Fruit fly (Drosophila melanogaster) whole organism, embryonic: ENCODE measurements around the gene rgn.

Experiments
- Abd-B ChIP-seq: fragments of 200-800 bp; sonication (Bioruptor generic); optimal IDR thresholded peaks from 2 replicates; lab custom pipeline; 2018; ENCODE audit warnings: missing biosample characterization, mild to moderate bottlenecking, missing genetic modification characterization, moderate library complexity
- Bgb ChIP-seq: fragments of 200-800 bp; sonication (Bioruptor generic); IDR thresholded peaks from 2 replicates; pipeline ENCODE4 v1.3.6; 2022; ENCODE audit warnings: missing biosample characterization, missing genetic modification characterization; ENCODE audit not compliant: partially characterized antibody
- CG10565 ChIP-seq: fragments of 200-800 bp; sonication (Bioruptor generic); optimal IDR thresholded peaks from 3 replicates; lab custom pipeline; 2016; ENCODE audit warnings: missing biosample characterization, mild to moderate bottlenecking, missing genetic modification characterization
- CG11504 ChIP-seq: fragments of 200-800 bp; sonication (Bioruptor generic); optimal IDR thresholded peaks from 3 replicates; lab custom pipeline; 2019; ENCODE audit warnings: missing biosample characterization, mild to moderate bottlenecking, missing genetic modification characterization, moderate library complexity
- CG12236 ChIP-seq: fragments of 200-800 bp; sonication (Bioruptor generic); optimal IDR thresholded peaks from 2 replicates; lab custom pipeline; 2016; ENCODE audit warnings: missing biosample characterization, missing genetic modification characterization
- CG1233 ChIP-seq: fragments of 200-800 bp; sonication (Bioruptor generic); optimal IDR thresholded peaks from 4 replicates; lab custom pipeline; 2018; ENCODE audit warnings: missing biosample characterization, mild to moderate bottlenecking, missing genetic modification characterization
- CG17568 ChIP-seq: fragments of 200-800 bp; sonication (Bioruptor generic); optimal IDR thresholded peaks from 2 replicates; lab custom pipeline; 2018; ENCODE audit warnings: missing biosample characterization, mild to moderate bottlenecking, missing genetic modification characterization, moderate library complexity
- CG18476 ChIP-seq: fragments of 200-800 bp; sonication (Bioruptor generic); optimal IDR thresholded peaks from 2 replicates; lab custom pipeline; 2016; ENCODE audit warnings: missing biosample characterization, mild to moderate bottlenecking, missing genetic modification characterization
- CG18619 ChIP-seq: fragments of 200-800 bp; sonication (Bioruptor generic); optimal IDR thresholded peaks from 3 replicates; lab custom pipeline; 2017; ENCODE audit warnings: missing biosample characterization, mild to moderate bottlenecking, missing genetic modification characterization
- CG2875 ChIP-seq: fragments of 200-800 bp; sonication (Bioruptor generic); optimal IDR thresholded peaks from 2 replicates; lab custom pipeline; 2017; ENCODE audit warnings: missing biosample characterization, mild to moderate bottlenecking, missing genetic modification characterization, missing genetic modification reagents
- CG31441 ChIP-seq: fragments of 200-800 bp; sonication (Bioruptor generic); IDR thresholded peaks from 2 replicates; pipeline ENCODE4 v1.3.6; 2022; ENCODE audit warnings: missing biosample characterization, missing genetic modification characterization
- CG32532 ChIP-seq: fragments of 200-800 bp; sonication (Bioruptor generic); IDR thresholded peaks from 2 replicates; pipeline ENCODE4 v1.3.6; 2022; ENCODE audit warnings: missing biosample characterization, missing genetic modification characterization
- CG34422 ChIP-seq: fragments of 200-800 bp; sonication (Bioruptor generic); IDR thresholded peaks from 3 replicates; pipeline ENCODE4 v1.3.6; 2022; ENCODE audit warnings: missing biosample characterization, missing genetic modification characterization
- CG5245 ChIP-seq: fragments of 200-800 bp; sonication (Bioruptor generic); optimal IDR thresholded peaks from 3 replicates; lab custom pipeline; 2016; ENCODE audit warnings: missing biosample characterization, missing genetic modification characterization
- CG6683 ChIP-seq: fragments of 200-800 bp; sonication (Bioruptor generic); optimal IDR thresholded peaks from 2 replicates; lab custom pipeline; 2017; ENCODE audit warnings: missing biosample characterization, mild to moderate bottlenecking, missing genetic modification characterization, missing genetic modification reagents
- CG7357 ChIP-seq: fragments of 200-800 bp; sonication (Bioruptor generic); IDR thresholded peaks from 3 replicates; pipeline ENCODE4 v1.3.6; 2022; ENCODE audit warnings: missing biosample characterization, missing genetic modification characterization
- CrebB ChIP-seq: fragments of 200-800 bp; sonication (Bioruptor generic); optimal IDR thresholded peaks from 3 replicates; lab custom pipeline; 2018; ENCODE audit warnings: missing biosample characterization, mild to moderate bottlenecking, missing genetic modification characterization
- D19A ChIP-seq: fragments of 200-800 bp; optimal IDR thresholded peaks from 3 replicates; lab custom pipeline; 2019; ENCODE audit warnings: missing biosample characterization, mild to moderate bottlenecking, missing genetic modification characterization, moderate library complexity
- Deaf1 ChIP-seq: fragments of 200-800 bp; optimal IDR thresholded peaks from 3 replicates; lab custom pipeline; 2019; ENCODE audit warnings: missing biosample characterization, mild to moderate bottlenecking, missing genetic modification characterization, moderate library complexity
- ERR ChIP-seq: fragments of 200-800 bp; sonication (Bioruptor generic); optimal IDR thresholded peaks from 2 replicates; lab custom pipeline; 2016; ENCODE audit warnings: missing biosample characterization, missing genetic modification characterization
- Eip74EF ChIP-seq, 2 experiments: fragments of 200-800 bp in 1 of 2; fragments of >200 bp in 1 of 2; sonication (Bioruptor generic) in 1 of 2; optimal IDR thresholded peaks; 2 replicates each; lab custom pipeline; 2017 to 2019; ENCODE audit warnings: missing biosample characterization in 2 of 2, missing genetic modification characterization in 2 of 2, mild to moderate bottlenecking in 1 of 2, moderate library complexity in 1 of 2
- Max ChIP-seq: fragments of 200-800 bp; sonication (Bioruptor generic); optimal IDR thresholded peaks from 2 replicates; lab custom pipeline; 2016; ENCODE audit warnings: missing biosample characterization, mild to moderate bottlenecking, missing genetic modification characterization
- NfI ChIP-seq: fragments of 200-800 bp; sonication (Bioruptor generic); optimal IDR thresholded peaks from 3 replicates; lab custom pipeline; 2018; ENCODE audit warnings: missing biosample characterization, mild to moderate bottlenecking, missing genetic modification characterization, moderate library complexity
- Opbp ChIP-seq: fragments of 200-800 bp; sonication (Bioruptor generic); IDR thresholded peaks from 3 replicates; pipeline ENCODE4 v1.3.6; 2022; ENCODE audit warnings: missing biosample characterization, missing genetic modification characterization; ENCODE audit not compliant: partially characterized antibody
- PHDP ChIP-seq: fragments of 200-800 bp; sonication (Bioruptor generic); optimal IDR thresholded peaks from 3 replicates; lab custom pipeline; 2018; ENCODE audit warnings: missing biosample characterization, mild to moderate bottlenecking, missing genetic modification characterization, moderate library complexity
- Pdp1 ChIP-seq, 2 experiments: fragments of 200-800 bp; sonication (Bioruptor generic); optimal IDR thresholded peaks; 3 replicates each; lab custom pipeline; 2016; ENCODE audit warnings: missing biosample characterization in 2 of 2, missing genetic modification characterization in 2 of 2, mild to moderate bottlenecking in 1 of 2, moderate library complexity in 1 of 2
- Rx ChIP-seq: fragments of 200-800 bp; sonication (Bioruptor generic); IDR thresholded peaks from 2 replicates; pipeline ENCODE4 v1.3.6; 2022; ENCODE audit warnings: missing biosample characterization, missing genetic modification characterization
- Scr ChIP-seq: fragments of 200-800 bp; sonication (Bioruptor generic); IDR thresholded peaks from 2 replicates; pipeline ENCODE4 v1.3.6; 2022; ENCODE audit warnings: missing biosample characterization, missing genetic modification characterization; ENCODE audit not compliant: partially characterized antibody
- Sox102F ChIP-seq: fragments of 200-800 bp; sonication (Bioruptor generic); optimal IDR thresholded peaks from 2 replicates; lab custom pipeline; 2018; ENCODE audit warnings: missing biosample characterization, mild to moderate bottlenecking, missing genetic modification characterization, moderate library complexity
- Trl ChIP-seq, 3 experiments: fragments of >200 bp in 2 of 3; fragments of 200-800 bp in 1 of 3; sonication (Bioruptor generic) in 1 of 3; optimal IDR thresholded peaks; 2 replicates in 1 of 3; 3 replicates in 2 of 3; lab custom pipeline; 2016 to 2017; ENCODE audit warnings: missing biosample characterization in 1 of 3, missing genetic modification characterization in 1 of 3
- chinmo ChIP-seq: fragments of 200-800 bp; sonication (Bioruptor generic); IDR thresholded peaks from 4 replicates; pipeline ENCODE4 v1.3.6; 2022; ENCODE audit warnings: missing biosample characterization, missing genetic modification characterization; ENCODE audit not compliant: partially characterized antibody
- dmrt99B ChIP-seq: fragments of 200-800 bp; sonication (Bioruptor generic); optimal IDR thresholded peaks from 2 replicates; lab custom pipeline; 2018; ENCODE audit warnings: missing biosample characterization, mild to moderate bottlenecking, missing genetic modification characterization, moderate library complexity
- ems ChIP-seq: fragments of 200-800 bp; sonication (Bioruptor generic); optimal IDR thresholded peaks from 3 replicates; lab custom pipeline; 2016; ENCODE audit warnings: missing biosample characterization, missing genetic modification characterization
- exex ChIP-seq: fragments of 200-800 bp; sonication (Bioruptor generic); optimal IDR thresholded peaks from 4 replicates; lab custom pipeline; 2018; ENCODE audit warnings: missing biosample characterization, mild to moderate bottlenecking, missing genetic modification characterization, moderate library complexity
- fd102C ChIP-seq: fragments of 200-800 bp; sonication (Bioruptor generic); optimal IDR thresholded peaks from 2 replicates; lab custom pipeline; 2018; ENCODE audit warnings: missing biosample characterization, mild to moderate bottlenecking, missing genetic modification characterization, moderate library complexity
- fd96Cb ChIP-seq: fragments of 200-800 bp; sonication (Bioruptor generic); optimal IDR thresholded peaks from 2 replicates; lab custom pipeline; 2018; ENCODE audit warnings: missing biosample characterization, mild to moderate bottlenecking, missing genetic modification characterization, moderate library complexity
- fru ChIP-seq: fragments of >200 bp; optimal IDR thresholded peaks from 2 replicates; lab custom pipeline; 2017
- gt ChIP-seq: fragments of 200-800 bp; sonication (Bioruptor generic); IDR thresholded peaks from 2 replicates; pipeline ENCODE4 v1.3.6; 2022; ENCODE audit warnings: missing biosample characterization, missing genetic modification characterization
- ken ChIP-seq: fragments of 200-800 bp; sonication (Bioruptor generic); IDR thresholded peaks from 3 replicates; pipeline ENCODE4 v1.3.6; 2022; ENCODE audit warnings: missing biosample characterization, missing genetic modification characterization
- lab ChIP-seq: fragments of 200-800 bp; sonication (Bioruptor generic); optimal IDR thresholded peaks from 3 replicates; lab custom pipeline; 2017; ENCODE audit warnings: missing biosample characterization, missing genetic modification characterization, mild to moderate bottlenecking, moderate library complexity, missing genetic modification reagents
- sd ChIP-seq: fragments of 200-800 bp; sonication (Bioruptor generic); optimal IDR thresholded peaks from 3 replicates; lab custom pipeline; 2018; ENCODE audit warnings: missing biosample characterization, mild to moderate bottlenecking, missing genetic modification characterization, moderate library complexity
- sens ChIP-seq: fragments of 200-800 bp; sonication (Bioruptor generic); peaks from one replicate; lab custom pipeline; 2016; ENCODE audit warnings: missing biosample characterization, missing genetic modification characterization
- sug ChIP-seq: fragments of 200-800 bp; optimal IDR thresholded peaks from 2 replicates; lab custom pipeline; 2019; ENCODE audit warnings: missing biosample characterization, mild to moderate bottlenecking, missing genetic modification characterization, moderate library complexity
- tgo ChIP-seq: fragments of 200-800 bp; sonication (Bioruptor generic); IDR thresholded peaks from 3 replicates; pipeline ENCODE4 v1.3.6; 2022; ENCODE audit warnings: missing biosample characterization, missing genetic modification characterization
- tll ChIP-seq, 2 experiments: fragments of 200-800 bp in 1 of 2; fragments of >200 bp in 1 of 2; sonication (Bioruptor generic) in 1 of 2; optimal IDR thresholded peaks; 2 replicates each; lab custom pipeline; 2017 to 2019; ENCODE audit warnings: missing biosample characterization in 2 of 2, missing genetic modification characterization in 2 of 2, mild to moderate bottlenecking in 1 of 2, moderate library complexity in 1 of 2
- z ChIP-seq: fragments of 200-800 bp; sonication (Bioruptor generic); IDR thresholded peaks from 3 replicates; pipeline ENCODE4 v1.3.6; 2022; ENCODE audit warnings: missing biosample characterization, missing genetic modification characterization

rgn gene

DNA sequence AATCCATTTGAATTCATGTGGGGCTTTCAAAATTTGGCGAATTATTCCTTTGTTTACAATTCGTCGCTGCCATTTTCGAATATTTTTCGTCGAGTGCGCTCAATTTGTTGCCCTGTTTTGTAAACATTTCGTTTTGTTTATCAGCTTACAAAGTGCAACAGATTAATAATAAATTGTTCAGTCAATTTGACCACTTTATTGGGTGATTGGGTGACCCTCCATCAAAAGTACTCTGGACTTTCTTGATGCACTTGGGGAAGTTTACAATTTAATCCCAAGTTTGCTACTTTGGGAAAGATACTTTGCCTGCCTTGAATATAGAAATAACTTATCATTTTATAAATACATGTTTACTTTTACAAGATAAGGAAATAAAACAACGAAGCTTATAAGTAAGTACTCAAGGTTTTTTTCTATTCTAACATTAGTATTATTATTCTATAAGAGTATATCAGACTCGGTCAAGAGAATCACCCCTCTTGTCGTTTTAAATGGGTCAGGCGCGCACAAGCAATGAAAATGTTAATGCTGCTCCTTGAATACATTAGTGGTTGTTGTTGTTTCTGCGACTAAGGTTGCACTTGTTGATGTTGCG lies 1.6 kb upstream of the rgn start:
- TF ChIP-seq CG12236 (GFP tag; lab: Kevin White, UChicago) (no peak), sens (GFP tag; lab: Kevin White, UChicago) (peak; percentile 25), D19A (tag; lab: Kevin White, UChicago) (peak; percentile 86), tll (GFP tag; optimal IDR thresholded peaks at IDR 0.05; lab: Kevin White, UChicago) (no peak), dmrt99B (peak; percentile 8), Abd-B (GFP tag; lab: Kevin White, UChicago) (no peak)
- TF ChIP-seq, all 482 proteins: peak for 3

- no peak for TF ChIP-seq Max (GFP tag; lab: Kevin White, UChicago)
- peak; percentile 95 for TF ChIP-seq CG11504
- peak in 1 of 2 experiments; percentile 38 for TF ChIP-seq Trl (optimal IDR thresholded peaks at IDR 0.05; lab: Kevin White, UChicago)
- TF ChIP-seq Trl (GFP tag; optimal IDR thresholded peaks at IDR 0.05; lab: Kevin White, UChicago), result no peak
- TF ChIP-seq CG34422, result no peak
Measured at dm6 chr3L:21381746-21382145, 555 bp upstream of the rgn start.

- TF ChIP-seq fru, result no peak
- TF ChIP-seq gt (GFP tag; lab: Robert Waterston, UW), result no peak
- TF ChIP-seq ERR, result no peak
- TF ChIP-seq CG31441 (GFP tag; lab: Robert Waterston, UW), result no peak
- no peak for TF ChIP-seq CG10565 (GFP tag; lab: Kevin White, UChicago)
- no peak for TF ChIP-seq fd102C (GFP tag; lab: Kevin White, UChicago)
- TF ChIP-seq CG17568 (GFP tag; lab: Kevin White, UChicago), result no peak
- TF ChIP-seq Deaf1 (tag; lab: Kevin White, UChicago), result peak; percentile 10
- TF ChIP-seq CG6683 (GFP tag; lab: Kevin White, UChicago), result no peak
- TF ChIP-seq NfI, result no peak
- no peak for TF ChIP-seq chinmo (GFP tag; lab: Robert Waterston, UW)
- no peak for TF ChIP-seq Eip74EF (GFP tag; optimal IDR thresholded peaks at IDR 0.05; lab: Kevin White, UChicago)
- no peak for TF ChIP-seq CG18619 (GFP tag; lab: Kevin White, UChicago)
- TF ChIP-seq CG7357 (GFP tag; lab: Robert Waterston, UW), result no peak
- TF ChIP-seq CG18476, result no peak
- peak; percentile 32 for TF ChIP-seq lab
- no peak for TF ChIP-seq Abd-B (GFP tag; lab: Kevin White, UChicago)
- TF ChIP-seq CG32532, result no peak
- TF ChIP-seq fd96Cb (tag; lab: Kevin White, UChicago), result no peak
- peak; percentile 58 for TF ChIP-seq sd (tag; lab: Kevin White, UChicago)
- TF ChIP-seq Rx, result no peak
- no peak for TF ChIP-seq Bgb (GFP tag; lab: Robert Waterston, UW)
- no peak for TF ChIP-seq z (GFP tag; lab: Robert Waterston, UW)
- TF ChIP-seq Sox102F (GFP tag; lab: Kevin White, UChicago), result no peak
- TF ChIP-seq ken (GFP tag; lab: Robert Waterston, UW), result no peak
- no peak for TF ChIP-seq Opbp
- no peak for TF ChIP-seq CrebB (tag; lab: Kevin White, UChicago)
- TF ChIP-seq PHDP (tag; lab: Kevin White, UChicago), result peak; percentile 16
- no peak for TF ChIP-seq CG2875 (GFP tag; lab: Kevin White, UChicago)
- TF ChIP-seq Pdp1 (GFP tag; optimal IDR thresholded peaks at IDR 0.05; lab: Kevin White, UChicago), result no peak
- TF ChIP-seq CG1233 (GFP tag; lab: Kevin White, UChicago), result no peak
- no peak for TF ChIP-seq exex (tag; lab: Kevin White, UChicago)
- no peak for TF ChIP-seq ems
- peak; percentile 16 for TF ChIP-seq sug
- no peak for TF ChIP-seq Scr
- no peak for TF ChIP-seq tgo (GFP tag; lab: Robert Waterston, UW)
- no peak for TF ChIP-seq CG5245
Measured at dm6 chr3L:21383440-21383839, 1.1 kb downstream of the rgn start.
